Fruit fly (Drosophila melanogaster): ENCODE data around the gene CG11597.

dm6 chr3L:11852924-11853323 lies 30.8 kb upstream of the CG11597 start:
- TF ChIP-seq Mnt (GFP tag; optimal IDR thresholded peaks at IDR 0.05) (no peak), kay (GFP tag; ENCODE audit: borderline replicate concordance) (no peak), CG11617 (GFP tag; optimal IDR thresholded peaks at IDR 0.05) (no peak), Hr96 (GFP tag; optimal IDR thresholded peaks at IDR 0.05) (no peak)
